Worm (Caenorhabditis elegans): ENCODE data around the gene mrpl-32.

DNA sequence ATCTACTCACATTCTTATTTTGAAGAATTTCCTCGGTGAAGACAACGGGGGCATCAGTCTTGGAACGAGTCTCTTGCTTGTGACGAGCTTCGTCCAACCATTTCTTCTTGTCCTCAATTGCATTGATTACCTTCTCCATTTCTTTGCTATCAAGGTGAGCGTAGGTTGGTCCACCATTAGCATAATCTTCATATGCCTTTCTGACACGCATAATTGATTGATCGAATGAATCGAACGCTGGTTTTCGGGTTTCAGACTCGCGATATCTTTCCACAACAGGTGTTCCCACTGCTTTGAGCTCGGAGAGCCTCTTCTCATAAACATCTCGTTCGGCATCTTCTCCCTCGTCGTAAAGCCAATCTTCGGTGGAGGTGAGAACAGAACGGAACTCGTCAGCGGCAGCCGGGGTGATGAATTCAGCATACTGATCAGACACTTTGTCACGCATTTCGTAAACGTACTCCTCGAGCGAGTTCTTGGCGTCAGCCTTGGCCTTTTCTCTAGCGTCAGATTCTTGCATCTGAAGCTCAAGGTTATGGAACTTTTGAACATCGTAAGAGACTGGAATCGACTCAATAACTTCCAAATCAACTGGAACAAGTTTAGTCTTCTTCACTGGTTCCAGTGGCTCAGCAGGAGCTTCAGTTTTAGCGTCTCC, 5.0 kb upstream of the mrpl-32 start:
- no peak for TF ChIP-seq unc-39 (tag; optimal IDR thresholded peaks at IDR 0.05)
- TF ChIP-seq tbx-2 (tag; optimal IDR thresholded peaks at IDR 0.05), result no peak
- TF ChIP-seq nhr-77 (tag; optimal IDR thresholded peaks at IDR 0.05), result no peak
- no peak for TF ChIP-seq lin-39 (tag; optimal IDR thresholded peaks at IDR 0.05)
- no peak for TF ChIP-seq nhr-12 (tag; optimal IDR thresholded peaks at IDR 0.05)
